Worm (Caenorhabditis elegans): ENCODE results near the gene clec-222.

The clec-222 gene

DNA sequence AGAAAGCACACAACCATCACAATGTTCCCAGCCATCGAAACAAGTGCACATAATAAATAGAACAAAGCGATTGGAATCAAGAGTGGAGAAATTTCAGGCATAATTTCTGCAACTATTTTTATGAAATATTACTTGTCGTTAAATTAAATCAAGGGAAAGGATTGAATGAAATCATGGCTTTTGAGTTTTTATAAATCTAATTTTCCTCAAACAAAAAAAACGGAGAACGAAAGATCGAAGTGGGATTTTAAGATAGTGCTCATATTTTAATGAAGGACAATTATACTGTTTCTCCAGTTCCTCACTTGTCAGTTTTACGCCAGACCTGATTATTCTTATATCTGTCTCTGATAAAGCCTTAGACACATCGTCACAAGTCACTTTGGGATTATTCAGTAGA, 18.7 kb upstream of the clec-222 start, which contains the start of gene srsx-33:
Gene srsx-33 (minus strand): TSS at position 101 of the 400 bp plus-strand sequence.
- no peak for TF ChIP-seq ceh-30 (tag; optimal IDR thresholded peaks at IDR 0.05)
- TF ChIP-seq ceh-34 (tag; optimal IDR thresholded peaks at IDR 0.05): no peak
- no peak for TF ChIP-seq ceh-2 (tag; optimal IDR thresholded peaks at IDR 0.05)
- TF ChIP-seq hlh-13 (GFP tag; optimal IDR thresholded peaks at IDR 0.05): no peak
- no peak for TF ChIP-seq unc-42 (tag; optimal IDR thresholded peaks at IDR 0.05)
- no peak for TF ChIP-seq ceh-14 (tag; optimal IDR thresholded peaks at IDR 0.05)
- no peak for TF ChIP-seq ceh-18 (tag; optimal IDR thresholded peaks at IDR 0.05)
- TF ChIP-seq elt-2 (tag; optimal IDR thresholded peaks at IDR 0.05): no peak
- no peak for TF ChIP-seq mec-3 (tag; optimal IDR thresholded peaks at IDR 0.05; ENCODE audit: borderline replicate concordance)
- no peak for TF ChIP-seq C38D4.7 (GFP tag; optimal IDR thresholded peaks at IDR 0.05)
- no peak for TF ChIP-seq unc-3 (GFP tag; conservative IDR thresholded peaks at IDR 0.05)
- TF ChIP-seq unc-3 (tag; optimal IDR thresholded peaks at IDR 0.05): no peak
- TF ChIP-seq ceh-24 (tag; optimal IDR thresholded peaks at IDR 0.05): no peak
- no peak for TF ChIP-seq fkh-6 (tag; optimal IDR thresholded peaks at IDR 0.05)
- no peak for TF ChIP-seq pag-3 (tag; optimal IDR thresholded peaks at IDR 0.05; ENCODE audit: borderline replicate concordance)

DNA sequence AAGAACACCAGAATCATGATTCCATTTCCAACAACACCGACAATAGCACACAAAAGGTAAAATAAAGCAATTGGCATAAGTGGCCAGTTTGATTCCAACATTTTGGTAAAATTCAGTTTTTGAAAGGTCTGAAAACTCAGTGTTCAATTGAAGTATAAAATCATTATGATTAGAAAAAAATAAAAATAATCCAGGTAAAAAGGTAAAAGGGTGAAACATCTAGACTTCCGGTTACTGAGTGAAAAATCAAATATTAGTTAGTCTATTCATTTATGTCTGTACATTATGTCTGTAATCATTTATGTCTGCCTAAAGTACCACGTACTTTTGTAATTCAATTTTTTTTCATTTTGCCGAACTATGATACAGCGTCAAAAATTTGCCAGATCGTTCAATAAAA, 16.2 kb upstream of the clec-222 start, which contains the start of gene srsx-31:
Gene srsx-31 (minus strand): TSS at position 101 of the 400 bp plus-strand sequence.
- TF ChIP-seq pha-4 (tag; optimal IDR thresholded peaks at IDR 0.05): no peak
- TF ChIP-seq eyg-1 (tag; optimal IDR thresholded peaks at IDR 0.05): no peak

DNA sequence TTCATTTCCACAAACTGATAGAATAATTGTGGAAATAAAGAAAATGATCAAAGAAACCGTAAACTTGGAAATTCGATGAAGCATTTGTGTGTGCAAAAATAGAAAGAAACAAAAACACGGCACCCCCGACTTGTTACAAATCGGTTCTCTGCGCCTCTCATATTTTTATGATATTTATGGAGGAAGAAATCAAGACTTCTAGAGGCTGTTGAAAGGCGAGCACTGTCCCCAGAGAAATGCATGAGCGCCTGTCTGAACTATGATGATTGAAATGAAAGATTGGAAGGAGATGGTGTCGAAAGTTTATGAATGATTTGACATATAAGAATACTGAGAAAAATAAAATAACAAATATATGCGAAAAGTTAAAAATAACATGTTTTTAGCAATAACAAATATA, 12.3 kb upstream of the clec-222 start, which contains the start of gene lgc-36:
Gene lgc-36 (minus strand): TSS at position 101 of the 400 bp plus-strand sequence.
- TF ChIP-seq sox-4 (tag; optimal IDR thresholded peaks at IDR 0.05) (no peak), pqm-1 (tag; optimal IDR thresholded peaks at IDR 0.05) (no peak), elt-2 (tag; optimal IDR thresholded peaks at IDR 0.05) (no peak), fkh-6 (tag; optimal IDR thresholded peaks at IDR 0.05) (no peak), C08G9.2 (tag; optimal IDR thresholded peaks at IDR 0.05) (no peak), F13H6.1 (tag; optimal IDR thresholded peaks at IDR 0.05) (no peak)

DNA sequence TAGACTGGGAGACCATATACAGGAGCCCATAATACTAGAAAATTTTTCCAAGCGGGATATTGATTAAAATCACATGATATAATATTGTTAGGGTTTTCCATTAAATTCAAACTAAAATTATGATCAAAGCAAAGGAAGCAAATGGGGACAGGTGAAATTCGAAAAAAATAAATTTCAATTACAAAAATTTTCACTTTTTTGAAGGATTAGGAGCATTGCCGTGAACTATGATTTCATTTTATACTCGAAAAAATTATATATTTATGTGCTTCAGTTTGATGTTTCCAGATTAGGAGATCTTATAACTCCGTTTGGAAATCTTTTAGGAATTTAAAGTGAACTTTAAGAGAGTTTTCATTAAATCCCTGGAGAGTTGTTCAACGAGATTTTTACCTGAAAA, 10.5 kb upstream of the clec-222 start, which contains the start of gene F07B10.7:
Gene F07B10.7 (minus strand): TSS at position 101 of the 400 bp plus-strand sequence.
- no peak for TF ChIP-seq pha-4 (tag; optimal IDR thresholded peaks at IDR 0.05)
- TF ChIP-seq tbx-2 (tag; optimal IDR thresholded peaks at IDR 0.05): no peak
- TF ChIP-seq ceh-34 (tag; optimal IDR thresholded peaks at IDR 0.05): no peak
- TF ChIP-seq elt-2 (tag; optimal IDR thresholded peaks at IDR 0.05): no peak
- no peak for TF ChIP-seq syd-9 (tag; optimal IDR thresholded peaks at IDR 0.05)
- TF ChIP-seq ets-4 (tag; optimal IDR thresholded peaks at IDR 0.05): no peak
- TF ChIP-seq tbx-7 (tag; optimal IDR thresholded peaks at IDR 0.05): no peak
- TF ChIP-seq elt-4 (tag; optimal IDR thresholded peaks at IDR 0.05): no peak
- TF ChIP-seq lim-6 (tag; optimal IDR thresholded peaks at IDR 0.05): no peak
- no peak for TF ChIP-seq pha-2 (tag; optimal IDR thresholded peaks at IDR 0.05)
- no peak for TF ChIP-seq mec-3 (tag; optimal IDR thresholded peaks at IDR 0.05; ENCODE audit: borderline replicate concordance)
- no peak for TF ChIP-seq ceh-31 (tag; optimal IDR thresholded peaks at IDR 0.05)
- TF ChIP-seq lin-11 (tag; optimal IDR thresholded peaks at IDR 0.05): no peak
- no peak for TF ChIP-seq F13H6.1 (tag; optimal IDR thresholded peaks at IDR 0.05)
- no peak for TF ChIP-seq fkh-10 (GFP tag; optimal IDR thresholded peaks at IDR 0.05)
- TF ChIP-seq unc-3 (GFP tag; conservative IDR thresholded peaks at IDR 0.05): no peak
- TF ChIP-seq unc-3 (tag; optimal IDR thresholded peaks at IDR 0.05): no peak

DNA sequence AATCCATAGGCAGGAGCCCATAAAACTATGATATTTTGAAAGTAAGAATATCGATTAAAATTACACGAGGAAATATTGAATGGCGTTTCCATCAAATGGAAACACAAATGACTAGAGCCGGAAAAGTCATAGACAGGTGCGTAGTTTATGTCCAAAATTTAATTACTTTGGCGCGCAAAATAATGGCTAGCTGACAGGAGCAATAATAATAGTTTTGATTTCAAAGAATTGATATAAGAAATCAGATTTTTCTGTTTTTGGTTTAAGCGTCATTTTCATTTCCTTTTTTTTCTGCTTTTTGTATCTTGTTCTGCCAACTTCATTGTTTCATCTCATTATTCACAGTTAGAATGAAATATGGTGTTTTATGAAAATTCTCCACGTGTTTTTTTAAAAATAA, 8.1 kb upstream of the clec-222 start, which contains the start of gene F07B10.4:
Gene F07B10.4 (minus strand): TSS at position 101 of the 400 bp plus-strand sequence.
- TF ChIP-seq K09A11.1 (tag; optimal IDR thresholded peaks at IDR 0.05; ENCODE audit: insufficient read depth) (no peak), sdc-2 (tag; optimal IDR thresholded peaks at IDR 0.05) (no peak), eyg-1 (tag; optimal IDR thresholded peaks at IDR 0.05) (no peak), ceh-45 (GFP tag; IDR thresholded peaks at IDR 0.05) (no peak), pha-4 (tag; optimal IDR thresholded peaks at IDR 0.05) (no peak), unc-42 (tag; optimal IDR thresholded peaks at IDR 0.05) (no peak), hlh-13 (GFP tag; optimal IDR thresholded peaks at IDR 0.05) (no peak), ceh-48 (tag; optimal IDR thresholded peaks at IDR 0.05) (no peak), npax-4 (tag; optimal IDR thresholded peaks at IDR 0.05) (no peak), ceh-19 (GFP tag; optimal IDR thresholded peaks at IDR 0.05) (no peak), hlh-6 (tag; optimal IDR thresholded peaks at IDR 0.05) (no peak), tbx-2 (tag; optimal IDR thresholded peaks at IDR 0.05) (no peak), ref-2 (tag; optimal IDR thresholded peaks at IDR 0.05) (no peak), ceh-22 (tag; optimal IDR thresholded peaks at IDR 0.05) (no peak), elt-2 (tag; optimal IDR thresholded peaks at IDR 0.05) (no peak), ceh-34 (tag; optimal IDR thresholded peaks at IDR 0.05) (no peak)

Measured in whole organism, late embryonic.